Fruit fly (Drosophila melanogaster): ENCODE results near the gene Npc2h.

The Npc2h gene

DNA sequence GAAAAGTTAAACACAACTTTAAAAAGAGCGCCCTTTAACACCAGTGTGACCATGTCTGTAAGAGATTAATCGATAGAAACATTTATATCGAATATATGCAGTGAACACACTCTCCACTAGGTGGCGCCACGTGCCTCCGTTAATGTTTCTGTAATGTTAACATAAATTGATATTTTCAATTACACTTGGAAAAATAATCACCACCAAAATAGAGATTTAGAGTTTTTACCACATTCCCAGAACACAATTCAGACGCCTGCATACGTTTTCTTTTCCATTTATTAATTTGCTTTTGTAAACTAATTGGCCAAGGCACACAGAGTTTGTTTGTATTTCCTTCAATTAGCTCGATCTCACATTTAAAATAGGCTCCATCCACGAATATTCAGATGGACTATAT is 43.3 kb upstream of the Npc2h start (continued):
- TF ChIP-seq Gug (GFP tag; IDR thresholded peaks at IDR 0.05): peak; percentile 48; the same call in 3 of the 4 replicates
- TF ChIP-seq gcm (GFP tag; optimal IDR thresholded peaks at IDR 0.05): peak; percentile 21
- no peak for TF ChIP-seq CG12942 (GFP tag; optimal IDR thresholded peaks at IDR 0.05)
- TF ChIP-seq nau (GFP tag; optimal IDR thresholded peaks at IDR 0.05): no peak
- no peak for TF ChIP-seq CG13894 (tag; optimal IDR thresholded peaks at IDR 0.05)
- TF ChIP-seq nmo (GFP tag; optimal IDR thresholded peaks at IDR 0.05): no peak
- TF ChIP-seq CG3847 (GFP tag; IDR thresholded peaks at IDR 0.05): peak; percentile 68
- TF ChIP-seq HLH54F (GFP tag; optimal IDR thresholded peaks at IDR 0.05): no peak
- peak; percentile 59 for TF ChIP-seq Med (GFP tag)
- TF ChIP-seq Sin3A (optimal IDR thresholded peaks at IDR 0.05): no peak
- no peak for TF ChIP-seq HmgZ (tag; optimal IDR thresholded peaks at IDR 0.05)
- peak; percentile 74 for TF ChIP-seq tgo (GFP tag; IDR thresholded peaks at IDR 0.05)
- peak; percentile 33; the same call in 1 of the 2 replicates for TF ChIP-seq CG1024 (GFP tag; IDR thresholded peaks at IDR 0.05)
- no peak for TF ChIP-seq salm (tag; optimal IDR thresholded peaks at IDR 0.05)
- no peak for TF ChIP-seq CG12071 (GFP tag; optimal IDR thresholded peaks at IDR 0.05)
- no peak for TF ChIP-seq CG15011 (GFP tag; optimal IDR thresholded peaks at IDR 0.05)
- TF ChIP-seq kni (GFP tag; optimal IDR thresholded peaks at IDR 0.05): no peak
- peak; percentile 23 for TF ChIP-seq CG9727 (GFP tag; optimal IDR thresholded peaks at IDR 0.05)
- peak; percentile 86 for TF ChIP-seq ci (GFP tag; IDR thresholded peaks at IDR 0.05)
- TF ChIP-seq Ets97D (GFP tag; optimal IDR thresholded peaks at IDR 0.05): peak; percentile 33
- no peak for TF ChIP-seq CG10209 (GFP tag; optimal IDR thresholded peaks at IDR 0.05)
- TF ChIP-seq Max (GFP tag; optimal IDR thresholded peaks at IDR 0.05): peak; percentile 14
- TF ChIP-seq ind (GFP tag; optimal IDR thresholded peaks at IDR 0.05): no peak
- no peak for TF ChIP-seq CkIIα-i1 (GFP tag; IDR thresholded peaks at IDR 0.05)
- no peak for TF ChIP-seq crc (GFP tag; optimal IDR thresholded peaks at IDR 0.05)
- TF ChIP-seq D19A (tag; optimal IDR thresholded peaks at IDR 0.05): no peak
- peak; percentile 87 for TF ChIP-seq CG11456 (GFP tag; IDR thresholded peaks at IDR 0.05)
- no peak for TF ChIP-seq CG3163 (GFP tag; optimal IDR thresholded peaks at IDR 0.05)
- peak; percentile 99 for TF ChIP-seq E2f2 (GFP tag; IDR thresholded peaks at IDR 0.05)
- no peak for TF ChIP-seq CG14965 (GFP tag; optimal IDR thresholded peaks at IDR 0.05; ENCODE audit: borderline replicate concordance)
- no peak for TF ChIP-seq Stat92E (GFP tag; optimal IDR thresholded peaks at IDR 0.05)
- no peak for TF ChIP-seq CG18619 (GFP tag; optimal IDR thresholded peaks at IDR 0.05)
- peak; percentile 52; the same call in 1 of the 2 replicates for TF ChIP-seq tna (GFP tag; IDR thresholded peaks at IDR 0.05; ENCODE audit: partially characterized antibody)
- TF ChIP-seq CrebB (tag; optimal IDR thresholded peaks at IDR 0.05): no peak
- TF ChIP-seq jigr1 (GFP tag; IDR thresholded peaks at IDR 0.05): no peak
- no peak for TF ChIP-seq ro (GFP tag; IDR thresholded peaks at IDR 0.05)
- TF ChIP-seq CG4404 (GFP tag; IDR thresholded peaks at IDR 0.05): no peak
- no peak for TF ChIP-seq lbe (GFP tag; optimal IDR thresholded peaks at IDR 0.05)
- TF ChIP-seq sqz (GFP tag; optimal IDR thresholded peaks at IDR 0.05): no peak
- TF ChIP-seq CG11723 (GFP tag; optimal IDR thresholded peaks at IDR 0.05): no peak
- TF ChIP-seq zen2 (GFP tag; IDR thresholded peaks at IDR 0.05; ENCODE audit: partially characterized antibody): peak; percentile 49
- no peak for TF ChIP-seq fd64A (GFP tag; optimal IDR thresholded peaks at IDR 0.05)
- TF ChIP-seq CG15696 (tag; optimal IDR thresholded peaks at IDR 0.05): no peak
- no peak for TF ChIP-seq CG18599 (GFP tag; optimal IDR thresholded peaks at IDR 0.05)
- TF ChIP-seq grn (GFP tag; optimal IDR thresholded peaks at IDR 0.05): no peak
- TF ChIP-seq CG6654 (GFP tag; optimal IDR thresholded peaks at IDR 0.05): no peak
- TF ChIP-seq nom (GFP tag; optimal IDR thresholded peaks at IDR 0.05): no peak
- TF ChIP-seq sob (GFP tag; IDR thresholded peaks at IDR 0.05): peak; percentile 64
- no peak for TF ChIP-seq CG2129 (GFP tag; IDR thresholded peaks at IDR 0.05; ENCODE audit: partially characterized antibody)
- peak; percentile 67 for TF ChIP-seq al (GFP tag; IDR thresholded peaks at IDR 0.05)
- 0 out of 3 replicates have a peak, but pooled peaks have one; percentile 59 for TF ChIP-seq C15 (GFP tag; IDR thresholded peaks at IDR 0.05)

Measured in whole organism, embryonic.